Worm (Caenorhabditis elegans): ENCODE measurements around the gene srh-62.
A peak's percentile ranks its signal among the peaks of the same experiment; 100 is the strongest.

The srh-62 gene

ce11 chrV:438094-438493 is 35.2 kb upstream of the srh-62 start, which contains the start of gene B0554.1 (continued):
- no peak for TF ChIP-seq lir-3 (tag; optimal IDR thresholded peaks at IDR 0.05)

ce11 chrV:433898-434297 is 31.0 kb upstream of the srh-62 start, which contains the start of gene B0554.2:
Gene B0554.2, plus strand, starts transcription at chrV:434198.
- TF ChIP-seq aha-1 (tag) = no peak
- no peak for TF ChIP-seq D1046.2 (GFP tag; IDR thresholded peaks at IDR 0.05)

- no peak for TF ChIP-seq T26A8.4 (GFP tag; IDR thresholded peaks at IDR 0.05)
- TF ChIP-seq unc-62 (GFP tag; optimal IDR thresholded peaks at IDR 0.05 in 1 of 2) = peak in 1 of 2 experiments; percentile 94
- no peak for TF ChIP-seq unc-62 (tag; optimal IDR thresholded peaks at IDR 0.05)
- TF ChIP-seq dmd-6 (GFP tag; IDR thresholded peaks at IDR 0.05) = no peak
Measured at ce11 chrV:432991-433390, 30.1 kb upstream of the srh-62 start.

ce11 chrV:428844-429243 is 25.9 kb upstream of the srh-62 start, which contains the start of gene B0554.4:
Gene B0554.4, plus strand, starts transcription at chrV:429144.
- TF ChIP-seq unc-62 (GFP tag; optimal IDR thresholded peaks at IDR 0.05 in 1 of 2) (peak in 1 of 2 experiments; percentile 75), unc-62 (tag; optimal IDR thresholded peaks at IDR 0.05) (no peak), Y48G9A.11 (GFP tag; IDR thresholded peaks at IDR 0.05) (no peak)

- TF ChIP-seq fos-1 (tag; optimal IDR thresholded peaks at IDR 0.05) (no peak), hmg-1.1 (GFP tag; IDR thresholded peaks at IDR 0.05) (no peak), nhr-41 (GFP tag; IDR thresholded peaks at IDR 0.05) (no peak), lin-15B (tag; optimal IDR thresholded peaks at IDR 0.05) (no peak), zag-1 (tag; optimal IDR thresholded peaks at IDR 0.05) (no peak), php-3 (GFP tag; IDR thresholded peaks at IDR 0.05) (no peak), T26A8.4 (GFP tag; IDR thresholded peaks at IDR 0.05) (no peak), nhr-111 (GFP tag; optimal IDR thresholded peaks at IDR 0.05) (no peak), jun-1 (tag; optimal IDR thresholded peaks at IDR 0.05) (no peak), ces-1 (GFP tag; optimal IDR thresholded peaks at IDR 0.05) (no peak), Y75B8A.6 (GFP tag; IDR thresholded peaks at IDR 0.05) (no peak), attf-4 (tag; optimal IDR thresholded peaks at IDR 0.05) (no peak), Y5F2A.4 (GFP tag; optimal IDR thresholded peaks at IDR 0.05) (no peak)
Measured at ce11 chrV:424140-424539, 21.2 kb upstream of the srh-62 start, which contains the start of gene B0554.5. Gene B0554.5, plus strand, starts transcription at chrV:424440.

- TF ChIP-seq pqm-1 (tag; optimal IDR thresholded peaks at IDR 0.05) (peak; percentile 20), snpc-4 (tag; optimal IDR thresholded peaks at IDR 0.05) (no peak), tag-97 (GFP tag; IDR thresholded peaks at IDR 0.05) (no peak)
Measured at ce11 chrV:422133-422532, 19.2 kb upstream of the srh-62 start, which contains the start of gene dod-20. Gene dod-20, plus strand, starts transcription at chrV:422433.

ce11 chrV:418432-418831 is 15.5 kb upstream of the srh-62 start, which contains the start of gene Y39D8A.1:
Gene Y39D8A.1, plus strand, starts transcription at chrV:418732.
- no peak for TF ChIP-seq zip-2 (tag; optimal IDR thresholded peaks at IDR 0.05)
- no peak for TF ChIP-seq daf-16 (GFP tag; optimal IDR thresholded peaks at IDR 0.05)
- peak; percentile 30 for TF ChIP-seq daf-16 (tag; optimal IDR thresholded peaks at IDR 0.05)

- TF ChIP-seq ztf-7 (tag; optimal IDR thresholded peaks at IDR 0.05) (no peak), zag-1 (tag; optimal IDR thresholded peaks at IDR 0.05) (no peak), pqm-1 (tag; optimal IDR thresholded peaks at IDR 0.05) (peak; percentile 17), nhr-28 (tag; optimal IDR thresholded peaks at IDR 0.05) (peak; percentile 33), nhr-11 (tag; optimal IDR thresholded peaks at IDR 0.05) (no peak), lir-3 (tag; optimal IDR thresholded peaks at IDR 0.05) (no peak), hlh-11 (tag; optimal IDR thresholded peaks at IDR 0.05) (peak; percentile 46), tag-97 (GFP tag; IDR thresholded peaks at IDR 0.05) (no peak), unc-62 (GFP tag; optimal IDR thresholded peaks at IDR 0.05 in 1 of 2) (peak in 1 of 2 experiments; percentile 78), unc-62 (tag; optimal IDR thresholded peaks at IDR 0.05) (no peak), mxl-2 (GFP tag; conservative IDR thresholded peaks at IDR 0.05) (0 out of 2 replicates have a peak, but pooled peaks have one; percentile 51), zfp-3 (GFP tag; conservative IDR thresholded peaks at IDR 0.05) (no peak), daf-16 (GFP tag; optimal IDR thresholded peaks at IDR 0.05) (no peak), daf-16 (tag; optimal IDR thresholded peaks at IDR 0.05) (peak; percentile 10), jun-1 (tag; optimal IDR thresholded peaks at IDR 0.05) (no peak), dmd-6 (GFP tag; IDR thresholded peaks at IDR 0.05) (peak; percentile 90), nhr-48 (tag; optimal IDR thresholded peaks at IDR 0.05) (peak; percentile 38), F49E8.2 (tag; optimal IDR thresholded peaks at IDR 0.05; ENCODE audit: borderline replicate concordance) (no peak)
Measured at ce11 chrV:417656-418353, 14.9 kb upstream of the srh-62 start, which contains the start of gene irg-8. Gene irg-8, minus strand, starts transcription at chrV:417706.
